Fruit fly (Drosophila melanogaster) whole organism, embryonic: Measurements from ENCODE around the gene mag.

Experiments used
- Abd-B ChIP-seq: fragments of 200-800 bp; sonication (Bioruptor generic); optimal IDR thresholded peaks from 2 replicates; lab custom pipeline; 2018; ENCODE audit warnings: missing biosample characterization, mild to moderate bottlenecking, missing genetic modification characterization, moderate library complexity
- Aef1 ChIP-seq: fragments of 200-800 bp; sonication (Bioruptor generic); IDR thresholded peaks from 3 replicates; pipeline ENCODE4 v1.3.6; 2022; ENCODE audit warnings: missing biosample characterization, missing genetic modification characterization
- Awh ChIP-seq: fragments of 200-800 bp; sonication (Bioruptor generic); IDR thresholded peaks from 2 replicates; pipeline ENCODE4, ENCODE4 v1.3.6; 2022; ENCODE audit warnings: missing biosample characterization, missing genetic modification characterization
- CG10565 ChIP-seq: fragments of 200-800 bp; sonication (Bioruptor generic); optimal IDR thresholded peaks from 3 replicates; lab custom pipeline; 2016; ENCODE audit warnings: missing biosample characterization, mild to moderate bottlenecking, missing genetic modification characterization
- CG11247 ChIP-seq: fragments of 200-800 bp; sonication (Bioruptor generic); IDR thresholded peaks from 2 replicates; pipeline ENCODE4 v1.3.6; 2022; ENCODE audit warnings: missing biosample characterization, missing genetic modification characterization
- CG11723 ChIP-seq: fragments of 200-800 bp; sonication (Bioruptor generic); optimal IDR thresholded peaks from 2 replicates; lab custom pipeline; 2017; ENCODE audit warnings: missing biosample characterization, mild to moderate bottlenecking, missing genetic modification characterization
- CG12744 ChIP-seq: fragments of 200-800 bp; sonication (Bioruptor generic); optimal IDR thresholded peaks from 2 replicates; lab custom pipeline; 2016; ENCODE audit warnings: missing biosample characterization, missing genetic modification characterization
- CG14860 ChIP-seq: fragments of 200-800 bp; sonication (Bioruptor generic); IDR thresholded peaks from 3 replicates; pipeline ENCODE4 v1.3.6; 2022; ENCODE audit warnings: missing biosample characterization, missing genetic modification characterization; ENCODE audit not compliant: partially characterized antibody
- CG14965 ChIP-seq: fragments of 200-800 bp; sonication (Bioruptor generic); optimal IDR thresholded peaks from 2 replicates; lab custom pipeline; 2016; ENCODE audit warnings: missing biosample characterization, missing genetic modification characterization, borderline replicate concordance
- CG1603 ChIP-seq: fragments of 200-800 bp; sonication (Bioruptor generic); optimal IDR thresholded peaks from 2 replicates; lab custom pipeline; 2019; ENCODE audit warnings: missing biosample characterization, mild to moderate bottlenecking, missing genetic modification characterization, moderate library complexity
- CG17328 ChIP-seq: fragments of 200-800 bp; sonication (Bioruptor generic); IDR thresholded peaks from 2 replicates; pipeline ENCODE4 v1.3.6; 2022; ENCODE audit warnings: missing biosample characterization, missing genetic modification characterization
- CG18011 ChIP-seq: fragments of 200-800 bp; sonication (Bioruptor generic); optimal IDR thresholded peaks from 2 replicates; lab custom pipeline; 2017; ENCODE audit warnings: missing biosample characterization, missing genetic modification characterization, mild to moderate bottlenecking, moderate library complexity, missing genotype
- CG3847 ChIP-seq: fragments of 200-800 bp; sonication (Bioruptor generic); IDR thresholded peaks from 2 replicates; pipeline ENCODE4 v1.3.6; 2022; ENCODE audit warnings: missing biosample characterization, missing genetic modification characterization
- CG3995 ChIP-seq: fragments of 200-800 bp; sonication (Bioruptor generic); optimal IDR thresholded peaks from 3 replicates; lab custom pipeline; 2016; ENCODE audit warnings: missing biosample characterization, missing genetic modification characterization
- CG43689 ChIP-seq: fragments of 200-800 bp; sonication (Bioruptor generic); IDR thresholded peaks from 2 replicates; pipeline ENCODE4 v1.3.6; 2022; ENCODE audit warnings: missing biosample characterization, missing genetic modification characterization
- CG4404 ChIP-seq: fragments of 200-800 bp; sonication (Bioruptor generic); IDR thresholded peaks from 2 replicates; pipeline ENCODE4 v1.3.6; 2022; ENCODE audit warnings: missing biosample characterization, missing genetic modification characterization
- CG6254 ChIP-seq: fragments of 200-800 bp; sonication (Bioruptor generic); optimal IDR thresholded peaks from 3 replicates; lab custom pipeline; 2017; ENCODE audit warnings: mild to moderate bottlenecking, missing biosample characterization, missing genetic modification reagents, missing genetic modification characterization
- CG6654 ChIP-seq: fragments of 200-800 bp; sonication (Bioruptor generic); optimal IDR thresholded peaks from 2 replicates; lab custom pipeline; 2017; ENCODE audit warnings: missing biosample characterization, mild to moderate bottlenecking, missing genetic modification characterization
- CG7372 ChIP-seq: fragments of 200-800 bp; sonication (Bioruptor generic); IDR thresholded peaks from 2 replicates; pipeline ENCODE4 v1.3.6; 2022; ENCODE audit warnings: missing biosample characterization, missing genetic modification characterization
- CG8765 ChIP-seq: fragments of 200-800 bp; sonication (Bioruptor generic); IDR thresholded peaks from 2 replicates; pipeline ENCODE4 v1.3.6; 2022; ENCODE audit warnings: missing biosample characterization, missing genetic modification characterization
- CG9817 ChIP-seq: fragments of 200-800 bp; sonication (Bioruptor generic); optimal IDR thresholded peaks from 2 replicates; lab custom pipeline; 2018; ENCODE audit warnings: missing biosample characterization, mild to moderate bottlenecking, missing genetic modification characterization, moderate library complexity
- CoRest ChIP-seq: fragments of 200-800 bp; sonication (Bioruptor generic); optimal IDR thresholded peaks from 3 replicates; lab custom pipeline; 2018; ENCODE audit warnings: missing biosample characterization, mild to moderate bottlenecking, missing genetic modification characterization, moderate library complexity
- Dll ChIP-seq: fragments of 200-800 bp; sonication (Bioruptor generic); IDR thresholded peaks from 4 replicates; pipeline ENCODE4 v1.3.6; 2022; ENCODE audit warnings: missing biosample characterization, missing genetic modification characterization; ENCODE audit not compliant: partially characterized antibody
- H15 ChIP-seq: fragments of 200-800 bp; sonication (Bioruptor generic); IDR thresholded peaks from 3 replicates; pipeline ENCODE4 v1.3.6; 2022; ENCODE audit warnings: missing biosample characterization, missing genetic modification characterization
- HmgZ ChIP-seq: fragments of 200-800 bp; sonication (Bioruptor generic); optimal IDR thresholded peaks from 2 replicates; lab custom pipeline; 2018; ENCODE audit warnings: missing biosample characterization, mild to moderate bottlenecking, missing genetic modification characterization
- Hmr ChIP-seq: fragments of 200-800 bp; sonication (Bioruptor generic); optimal IDR thresholded peaks from 3 replicates; lab custom pipeline; 2017; ENCODE audit warnings: mild to moderate bottlenecking, missing biosample characterization, missing genetic modification reagents, missing genetic modification characterization
- Lpt ChIP-seq: fragments of >200 bp; optimal IDR thresholded peaks from 2 replicates; lab custom pipeline; 2018; ENCODE audit warnings: missing biosample characterization, missing genetic modification characterization
- NfI ChIP-seq: fragments of 200-800 bp; sonication (Bioruptor generic); optimal IDR thresholded peaks from 3 replicates; lab custom pipeline; 2018; ENCODE audit warnings: missing biosample characterization, mild to moderate bottlenecking, missing genetic modification characterization, moderate library complexity
- Rx ChIP-seq: fragments of 200-800 bp; sonication (Bioruptor generic); IDR thresholded peaks from 2 replicates; pipeline ENCODE4 v1.3.6; 2022; ENCODE audit warnings: missing biosample characterization, missing genetic modification characterization
- abd-A ChIP-seq: fragments of 200-800 bp; sonication (Bioruptor generic); optimal IDR thresholded peaks from 3 replicates; lab custom pipeline; 2019; ENCODE audit warnings: missing biosample characterization, mild to moderate bottlenecking, missing genetic modification characterization, moderate library complexity
- al ChIP-seq: fragments of 200-800 bp; sonication (Bioruptor generic); IDR thresholded peaks from 2 replicates; pipeline ENCODE4 v1.3.6; 2022; ENCODE audit warnings: missing biosample characterization, missing genetic modification characterization
- ap ChIP-seq: fragments of 200-800 bp; sonication (Bioruptor generic); IDR thresholded peaks from 2 replicates; pipeline ENCODE4 v1.3.6; 2022; ENCODE audit warnings: missing biosample characterization, missing genetic modification characterization
- chn ChIP-seq: fragments of 200-800 bp; sonication (Bioruptor generic); optimal IDR thresholded peaks from 2 replicates; lab custom pipeline; 2016; ENCODE audit warnings: missing biosample characterization, missing genetic modification characterization
- crol ChIP-seq: fragments of 200-800 bp; sonication (Bioruptor generic); IDR thresholded peaks from 2 replicates; pipeline ENCODE4 v1.3.6; 2022; ENCODE audit warnings: missing biosample characterization, missing genetic modification characterization
- eyg ChIP-seq: fragments of 200-800 bp; sonication (Bioruptor generic); optimal IDR thresholded peaks from 3 replicates; lab custom pipeline; 2016; ENCODE audit warnings: missing biosample characterization, missing genetic modification characterization
- inv ChIP-seq: fragments of 200-800 bp; sonication (Bioruptor generic); IDR thresholded peaks from 2 replicates; pipeline ENCODE4 v1.3.6; 2022; ENCODE audit warnings: missing biosample characterization, missing genetic modification characterization; ENCODE audit not compliant: partially characterized antibody
- jigr1 ChIP-seq: fragments of 200-800 bp; sonication (Bioruptor generic); IDR thresholded peaks from 3 replicates; pipeline ENCODE4 v1.3.6; 2022; ENCODE audit warnings: missing biosample characterization, missing genetic modification characterization
- kni ChIP-seq: fragments of 200-800 bp; sonication (Bioruptor generic); optimal IDR thresholded peaks from 3 replicates; lab custom pipeline; 2017; ENCODE audit warnings: mild to moderate bottlenecking, missing biosample characterization, missing genetic modification reagents, missing genetic modification characterization
- mld ChIP-seq: fragments of 200-800 bp; sonication (Bioruptor generic); IDR thresholded peaks from 3 replicates; pipeline ENCODE4 v1.3.6; 2022; ENCODE audit warnings: missing biosample characterization, missing genetic modification characterization; ENCODE audit not compliant: partially characterized antibody
- nerfin-1 ChIP-seq: fragments of 200-800 bp; sonication (Bioruptor generic); optimal IDR thresholded peaks from 3 replicates; lab custom pipeline; 2019; ENCODE audit warnings: missing biosample characterization, mild to moderate bottlenecking, missing genetic modification characterization, moderate library complexity
- psq ChIP-seq: fragments of 200-800 bp; sonication (Bioruptor generic); optimal IDR thresholded peaks from 2 replicates; lab custom pipeline; 2017; ENCODE audit warnings: missing biosample characterization, missing genetic modification characterization
- pum ChIP-seq: fragments of 200-800 bp; sonication (Bioruptor generic); optimal IDR thresholded peaks from 2 replicates; lab custom pipeline; 2016; ENCODE audit warnings: missing biosample characterization, missing genetic modification characterization
- rib ChIP-seq: fragments of 200-800 bp; sonication (Bioruptor generic); IDR thresholded peaks from 2 replicates; pipeline ENCODE4 v1.3.6; 2022; ENCODE audit warnings: missing biosample characterization, missing genetic modification characterization
- schlank ChIP-seq: fragments of 200-800 bp; sonication (Bioruptor generic); optimal IDR thresholded peaks from 2 replicates; lab custom pipeline; 2018; ENCODE audit warnings: missing biosample characterization, mild to moderate bottlenecking, missing genetic modification characterization
- seq ChIP-seq: fragments of 200-800 bp; sonication (Bioruptor generic); IDR thresholded peaks from 2 replicates; pipeline ENCODE4 v1.3.6; 2022; ENCODE audit warnings: missing biosample characterization, missing genetic modification characterization
- slp2 ChIP-seq: fragments of 200-800 bp; sonication (Bioruptor generic); optimal IDR thresholded peaks from 2 replicates; lab custom pipeline; 2016; ENCODE audit warnings: missing biosample characterization, missing genetic modification characterization
- tgo ChIP-seq: fragments of 200-800 bp; sonication (Bioruptor generic); IDR thresholded peaks from 3 replicates; pipeline ENCODE4 v1.3.6; 2022; ENCODE audit warnings: missing biosample characterization, missing genetic modification characterization
- vvl ChIP-seq: fragments of 200-800 bp; sonication (Bioruptor generic); IDR thresholded peaks from 2 replicates; pipeline ENCODE4 v1.3.6; 2022; ENCODE audit warnings: missing biosample characterization, missing genetic modification characterization
- z ChIP-seq: fragments of 200-800 bp; sonication (Bioruptor generic); IDR thresholded peaks from 3 replicates; pipeline ENCODE4 v1.3.6; 2022; ENCODE audit warnings: missing biosample characterization, missing genetic modification characterization

Gene mag

dm6 chr3L:20493417-20494261 lies 33.2 kb downstream of the mag start (continued):
- TF ChIP-seq H15 (GFP tag; lab: Robert Waterston, UW) (peak; percentile 59; the same call in 2 of the 3 replicates), eyg (GFP tag; lab: Kevin White, UChicago) (peak; percentile 39), CG43689 (GFP tag; lab: Robert Waterston, UW) (peak; percentile 59), Awh (GFP tag; lab: Robert Waterston, UW) (peak; percentile 56), HmgZ (peak; percentile 55), Rx (no peak), vvl (GFP tag; lab: Robert Waterston, UW) (peak; percentile 90), CG4404 (GFP tag; lab: Robert Waterston, UW) (peak; percentile 50), Lpt (no peak), seq (peak; percentile 66), al (peak; percentile 75), CoRest (tag; lab: Kevin White, UChicago) (peak; percentile 73), CG9817 (peak; percentile 27), CG14965 (no peak), NfI (GFP tag; lab: Kevin White, UChicago) (peak; percentile 58), CG17328 (GFP tag; lab: Robert Waterston, UW) (peak; percentile 74), tgo (GFP tag; lab: Robert Waterston, UW) (peak; percentile 86), CG3995 (peak; percentile 38), CG1603 (tag; lab: Kevin White, UChicago) (peak; percentile 11), CG18011 (GFP tag; lab: Kevin White, UChicago) (peak; percentile 10), CG6654 (GFP tag; lab: Kevin White, UChicago) (peak; percentile 10), schlank (tag; lab: Kevin White, UChicago) (no peak), crol (GFP tag; lab: Robert Waterston, UW) (peak; percentile 27; the same call in 1 of the 2 replicates), nerfin-1 (peak; percentile 15), CG8765 (peak; percentile 25; the same call in 1 of the 2 replicates), CG11247 (GFP tag; lab: Robert Waterston, UW) (no peak; the same call in 1 of the 2 replicates), slp2 (GFP tag; lab: Kevin White, UChicago) (peak; percentile 28), CG7372 (GFP tag; lab: Robert Waterston, UW) (peak; percentile 55), CG6254 (GFP tag; lab: Kevin White, UChicago) (peak; percentile 43), CG3847 (GFP tag; lab: Robert Waterston, UW) (peak; percentile 72), abd-A (tag; lab: Kevin White, UChicago) (no peak), CG10565 (GFP tag; lab: Kevin White, UChicago) (no peak), Aef1 (GFP tag; lab: Robert Waterston, UW) (peak; percentile 72), chn (GFP tag; lab: Kevin White, UChicago) (no peak), rib (peak; percentile 63; the same call in 1 of the 2 replicates), Abd-B (GFP tag; lab: Kevin White, UChicago) (peak; percentile 46), CG14860 (GFP tag; lab: Robert Waterston, UW) (no peak), mld (GFP tag; lab: Robert Waterston, UW) (no peak), Hmr (GFP tag; lab: Kevin White, UChicago) (peak; percentile 85), Dll (GFP tag; lab: Robert Waterston, UW) (peak; percentile 55; the same call in 1 of the 4 replicates), inv (GFP tag; lab: Robert Waterston, UW) (no peak), z (GFP tag; lab: Robert Waterston, UW) (no peak), pum (no peak), CG11723 (GFP tag; lab: Kevin White, UChicago) (no peak), kni (GFP tag; lab: Kevin White, UChicago) (peak; percentile 39), CG12744 (GFP tag; lab: Kevin White, UChicago) (no peak), psq (GFP tag; lab: Kevin White, UChicago) (peak; percentile 39), jigr1 (peak; percentile 53; the same call in 2 of the 3 replicates), ap (GFP tag; lab: Robert Waterston, UW) (peak; percentile 56)
